Fruit fly (Drosophila melanogaster) whole organism, embryonic: ENCODE measurements around the gene CG10068.

Source experiments
- Atf3 ChIP-seq: fragments of 200-800 bp; sonication (Bioruptor generic); optimal IDR thresholded peaks from 3 replicates; lab custom pipeline; 2016; ENCODE audit warnings: missing biosample characterization, missing genetic modification characterization
- CG10274 ChIP-seq: fragments of 200-800 bp; sonication (Bioruptor generic); optimal IDR thresholded peaks from 3 replicates; lab custom pipeline; 2017; ENCODE audit warnings: missing biosample characterization, mild to moderate bottlenecking, missing genetic modification characterization
- CG10565 ChIP-seq: fragments of 200-800 bp; sonication (Bioruptor generic); optimal IDR thresholded peaks from 3 replicates; lab custom pipeline; 2016; ENCODE audit warnings: missing biosample characterization, mild to moderate bottlenecking, missing genetic modification characterization
- CG11504 ChIP-seq: fragments of 200-800 bp; sonication (Bioruptor generic); optimal IDR thresholded peaks from 3 replicates; lab custom pipeline; 2019; ENCODE audit warnings: missing biosample characterization, mild to moderate bottlenecking, missing genetic modification characterization, moderate library complexity
- CG17361 ChIP-seq: fragments of 200-800 bp; sonication (Bioruptor generic); IDR thresholded peaks from 3 replicates; pipeline ENCODE4 v1.3.6; 2022; ENCODE audit warnings: missing biosample characterization, missing genetic modification characterization
- CG2120 ChIP-seq: fragments of 200-800 bp; sonication (Bioruptor generic); optimal IDR thresholded peaks from 3 replicates; lab custom pipeline; 2016; ENCODE audit warnings: missing biosample characterization, missing genetic modification characterization
- CG2199 ChIP-seq: fragments of 200-800 bp; sonication (Bioruptor generic); IDR thresholded peaks from 3 replicates; pipeline ENCODE4 v1.3.6; 2022; ENCODE audit warnings: missing biosample characterization, missing genetic modification characterization
- CG2875 ChIP-seq: fragments of 200-800 bp; sonication (Bioruptor generic); optimal IDR thresholded peaks from 2 replicates; lab custom pipeline; 2017; ENCODE audit warnings: missing biosample characterization, mild to moderate bottlenecking, missing genetic modification characterization, missing genetic modification reagents
- CG30403 ChIP-seq: fragments of 200-800 bp; sonication (Bioruptor generic); optimal IDR thresholded peaks from 3 replicates; lab custom pipeline; 2016; ENCODE audit warnings: missing biosample characterization, missing genetic modification characterization
- CG8290 ChIP-seq, 3 experiments: fragments of 200-800 bp; sonication (Bioruptor generic); optimal IDR thresholded peaks; 2 replicates each; lab custom pipeline; 2016 to 2019; ENCODE audit warnings: missing biosample characterization in 3 of 3, missing genetic modification characterization in 3 of 3, mild to moderate bottlenecking in 2 of 3, moderate library complexity in 1 of 3
- CG9437 ChIP-seq: fragments of 200-800 bp; sonication (Bioruptor generic); optimal IDR thresholded peaks from 2 replicates; lab custom pipeline; 2018; ENCODE audit warnings: missing biosample characterization, mild to moderate bottlenecking, missing genetic modification characterization
- CTCF ChIP-seq: fragments of 200-800 bp; sonication (Bioruptor generic); optimal IDR thresholded peaks from 2 replicates; lab custom pipeline; 2017; ENCODE audit warnings: missing biosample characterization, mild to moderate bottlenecking, missing genetic modification characterization, moderate library complexity
- D ChIP-seq, 2 experiments: fragments of 200-800 bp in 1 of 2; fragments of >200 bp in 1 of 2; sonication (Bioruptor generic) in 1 of 2; optimal IDR thresholded peaks; 2 replicates in 1 of 2; 3 replicates in 1 of 2; lab custom pipeline; 2017; ENCODE audit warnings: mild to moderate bottlenecking in 1 of 2, missing biosample characterization in 1 of 2, missing genetic modification characterization in 1 of 2, missing genetic modification reagents in 1 of 2
- Dad ChIP-seq: fragments of 200-800 bp; sonication (Bioruptor generic); optimal IDR thresholded peaks from 3 replicates; lab custom pipeline; 2016; ENCODE audit warnings: missing biosample characterization, missing genetic modification characterization
- Dp ChIP-seq: fragments of 200-800 bp; sonication (Bioruptor generic); optimal IDR thresholded peaks from 2 replicates; lab custom pipeline; 2018; ENCODE audit warnings: missing biosample characterization, mild to moderate bottlenecking, missing genetic modification characterization, moderate library complexity
- Ets97D ChIP-seq: fragments of 200-800 bp; sonication (Bioruptor generic); optimal IDR thresholded peaks from 3 replicates; lab custom pipeline; 2016; ENCODE audit warnings: missing biosample characterization, missing genetic modification characterization
- Fer3 ChIP-seq: fragments of 200-800 bp; sonication (Bioruptor generic); optimal IDR thresholded peaks from 2 replicates; lab custom pipeline; 2018; ENCODE audit warnings: missing biosample characterization, mild to moderate bottlenecking, missing genetic modification characterization, moderate library complexity
- HLH3B ChIP-seq: fragments of 200-800 bp; sonication (Bioruptor generic); IDR thresholded peaks from 2 replicates; pipeline ENCODE4 v1.3.6; 2022; ENCODE audit warnings: missing biosample characterization, missing genetic modification characterization
- Hr39 ChIP-seq: fragments of >200 bp; optimal IDR thresholded peaks from 2 replicates; lab custom pipeline; 2017
- Med ChIP-seq: fragments of 200-800 bp; sonication (Bioruptor generic); peaks from one replicate; lab custom pipeline; 2016; ENCODE audit warnings: missing biosample characterization, missing genetic modification characterization, mild to moderate bottlenecking, inconsistent platforms, moderate library complexity
- Optix ChIP-seq: fragments of 200-800 bp; sonication (Bioruptor generic); IDR thresholded peaks from 3 replicates; pipeline ENCODE4 v1.3.6; 2022; ENCODE audit warnings: missing biosample characterization, missing genetic modification characterization
- Poxn ChIP-seq: fragments of 200-800 bp; sonication (Bioruptor generic); IDR thresholded peaks from 2 replicates; pipeline ENCODE4 v1.3.6; 2022; ENCODE audit warnings: missing biosample characterization, missing genetic modification characterization
- Rx ChIP-seq: fragments of 200-800 bp; sonication (Bioruptor generic); IDR thresholded peaks from 2 replicates; pipeline ENCODE4 v1.3.6; 2022; ENCODE audit warnings: missing biosample characterization, missing genetic modification characterization
- YL-1 ChIP-seq: fragments of 200-800 bp; sonication (Bioruptor generic); optimal IDR thresholded peaks from 3 replicates; lab custom pipeline; 2017; ENCODE audit warnings: missing biosample characterization, mild to moderate bottlenecking, missing genetic modification characterization
- ato ChIP-seq: fragments of 200-800 bp; sonication (Bioruptor generic); IDR thresholded peaks from 2 replicates; pipeline ENCODE4 v1.3.6; 2022; ENCODE audit warnings: missing biosample characterization, missing genetic modification characterization; ENCODE audit not compliant: partially characterized antibody
- cad ChIP-seq: fragments of >200 bp; optimal IDR thresholded peaks from 2 replicates; lab custom pipeline; 2017; ENCODE audit warnings: missing biosample characterization, missing genetic modification characterization
- ems ChIP-seq: fragments of 200-800 bp; sonication (Bioruptor generic); optimal IDR thresholded peaks from 3 replicates; lab custom pipeline; 2016; ENCODE audit warnings: missing biosample characterization, missing genetic modification characterization
- fd3F ChIP-seq: fragments of 200-800 bp; sonication (Bioruptor generic); optimal IDR thresholded peaks from 2 replicates; lab custom pipeline; 2018; ENCODE audit warnings: missing biosample characterization, mild to moderate bottlenecking, missing genetic modification characterization, moderate library complexity
- gcm ChIP-seq: fragments of 200-800 bp; sonication (Bioruptor generic); optimal IDR thresholded peaks from 2 replicates; lab custom pipeline; 2019; ENCODE audit warnings: missing biosample characterization, mild to moderate bottlenecking, missing genetic modification characterization, moderate library complexity
- hbn ChIP-seq: fragments of 200-800 bp; sonication (Bioruptor generic); IDR thresholded peaks from 2 replicates; pipeline ENCODE4 v1.3.6; 2022; ENCODE audit warnings: missing biosample characterization, missing genetic modification characterization; ENCODE audit not compliant: partially characterized antibody
- klu ChIP-seq: fragments of 200-800 bp; sonication (Bioruptor generic); IDR thresholded peaks from 2 replicates; pipeline ENCODE4 v1.3.6; 2022; ENCODE audit warnings: missing biosample characterization, missing genetic modification characterization
- luna ChIP-seq: fragments of 200-800 bp; sonication (Bioruptor generic); optimal IDR thresholded peaks from 2 replicates; lab custom pipeline; 2016; ENCODE audit warnings: missing biosample characterization, missing genetic modification characterization
- nerfin-1 ChIP-seq: fragments of 200-800 bp; sonication (Bioruptor generic); optimal IDR thresholded peaks from 3 replicates; lab custom pipeline; 2019; ENCODE audit warnings: missing biosample characterization, mild to moderate bottlenecking, missing genetic modification characterization, moderate library complexity
- nmo ChIP-seq: fragments of 200-800 bp; sonication (Bioruptor generic); optimal IDR thresholded peaks from 2 replicates; lab custom pipeline; 2018; ENCODE audit warnings: missing biosample characterization, mild to moderate bottlenecking, missing genetic modification characterization, moderate library complexity
- oc ChIP-seq: fragments of 200-800 bp; sonication (Bioruptor generic); optimal IDR thresholded peaks from 2 replicates; lab custom pipeline; 2018; ENCODE audit warnings: missing biosample characterization, mild to moderate bottlenecking, missing genetic modification characterization, moderate library complexity
- p53 ChIP-seq: fragments of 200-800 bp; sonication (Bioruptor generic); optimal IDR thresholded peaks from 2 replicates; lab custom pipeline; 2016; ENCODE audit warnings: missing biosample characterization, missing genetic modification characterization
- pros ChIP-seq: fragments of 200-800 bp; sonication (Bioruptor generic); optimal IDR thresholded peaks from 3 replicates; lab custom pipeline; 2019; ENCODE audit warnings: missing biosample characterization, mild to moderate bottlenecking, missing genetic modification characterization, moderate library complexity
- psq ChIP-seq: fragments of 200-800 bp; sonication (Bioruptor generic); optimal IDR thresholded peaks from 2 replicates; lab custom pipeline; 2017; ENCODE audit warnings: missing biosample characterization, missing genetic modification characterization
- sd ChIP-seq: fragments of 200-800 bp; sonication (Bioruptor generic); optimal IDR thresholded peaks from 3 replicates; lab custom pipeline; 2018; ENCODE audit warnings: missing biosample characterization, mild to moderate bottlenecking, missing genetic modification characterization, moderate library complexity
- sens ChIP-seq: fragments of 200-800 bp; sonication (Bioruptor generic); peaks from one replicate; lab custom pipeline; 2016; ENCODE audit warnings: missing biosample characterization, missing genetic modification characterization
- sob ChIP-seq: fragments of 200-800 bp; sonication (Bioruptor generic); IDR thresholded peaks from 2 replicates; pipeline ENCODE4 v1.3.6; 2022; ENCODE audit warnings: missing biosample characterization, missing genetic modification characterization
- sqz ChIP-seq: fragments of 200-800 bp; sonication (Bioruptor generic); optimal IDR thresholded peaks from 3 replicates; lab custom pipeline; 2018; ENCODE audit warnings: missing biosample characterization, mild to moderate bottlenecking, missing genetic modification characterization
- twi ChIP-seq: fragments of 200-800 bp; optimal IDR thresholded peaks from 2 replicates; lab custom pipeline; 2019; ENCODE audit warnings: missing biosample characterization, mild to moderate bottlenecking, missing genetic modification characterization, moderate library complexity
- wdn ChIP-seq: fragments of 200-800 bp; sonication (Bioruptor generic); IDR thresholded peaks from 2 replicates; pipeline ENCODE4 v1.3.6; 2022; ENCODE audit warnings: missing biosample characterization, missing genetic modification characterization
- z ChIP-seq: fragments of 200-800 bp; sonication (Bioruptor generic); IDR thresholded peaks from 3 replicates; pipeline ENCODE4 v1.3.6; 2022; ENCODE audit warnings: missing biosample characterization, missing genetic modification characterization
- zfh1 ChIP-seq: fragments of 200-800 bp; sonication (Bioruptor generic); IDR thresholded peaks from 3 replicates; pipeline ENCODE4 v1.3.6; 2022; ENCODE audit warnings: missing biosample characterization, missing genetic modification characterization

The CG10068 gene

dm6 chr3R:7105503-7106164 lies 22.2 kb downstream of the CG10068 start (continued):
- TF ChIP-seq pros (GFP tag; lab: Kevin White, UChicago) (peak; percentile 90), klu (GFP tag; lab: Robert Waterston, UW) (no peak), CTCF (no peak), wdn (no peak), twi (tag; lab: Kevin White, UChicago) (peak; percentile 93), cad (peak; percentile 49), CG17361 (GFP tag; lab: Robert Waterston, UW) (no peak), D (optimal IDR thresholded peaks at IDR 0.05; lab: Kevin White, UChicago) (peak; percentile 94), D (GFP tag; optimal IDR thresholded peaks at IDR 0.05; lab: Kevin White, UChicago) (no peak), sob (GFP tag; lab: Robert Waterston, UW) (no peak), ato (no peak), Med (GFP tag; lab: Kevin White, UChicago) (peak; percentile 9), CG8290 (GFP tag; optimal IDR thresholded peaks at IDR 0.05; lab: Kevin White, UChicago) (no peak), CG8290 (tag; optimal IDR thresholded peaks at IDR 0.05; lab: Kevin White, UChicago) (no peak), hbn (no peak), Optix (no peak), CG30403 (GFP tag; lab: Kevin White, UChicago) (no peak), Poxn (GFP tag; lab: Robert Waterston, UW) (no peak), CG2875 (GFP tag; lab: Kevin White, UChicago) (no peak)

dm6 chr3R:7104308-7104707 lies 23.5 kb downstream of the CG10068 start:
- TF ChIP-seq CG10565 (GFP tag; lab: Kevin White, UChicago) (no peak), HLH3B (GFP tag; lab: Robert Waterston, UW) (no peak), nerfin-1 (tag; lab: Kevin White, UChicago) (no peak), sens (GFP tag; lab: Kevin White, UChicago) (peak; percentile 70), z (GFP tag; lab: Robert Waterston, UW) (no peak), sqz (GFP tag; lab: Kevin White, UChicago) (peak; percentile 29), sd (peak; percentile 7), pros (GFP tag; lab: Kevin White, UChicago) (peak; percentile 75), CG10274 (GFP tag; lab: Kevin White, UChicago) (no peak), zfh1 (GFP tag; lab: Robert Waterston, UW) (0 out of 3 replicates have a peak, but pooled peaks have one; percentile 21), CG2199 (GFP tag; lab: Robert Waterston, UW) (0 out of 3 replicates have a peak, but pooled peaks have one; percentile 16), luna (GFP tag; lab: Kevin White, UChicago) (no peak)
- TF ChIP-seq, all 482 proteins: peak for 6

DNA sequence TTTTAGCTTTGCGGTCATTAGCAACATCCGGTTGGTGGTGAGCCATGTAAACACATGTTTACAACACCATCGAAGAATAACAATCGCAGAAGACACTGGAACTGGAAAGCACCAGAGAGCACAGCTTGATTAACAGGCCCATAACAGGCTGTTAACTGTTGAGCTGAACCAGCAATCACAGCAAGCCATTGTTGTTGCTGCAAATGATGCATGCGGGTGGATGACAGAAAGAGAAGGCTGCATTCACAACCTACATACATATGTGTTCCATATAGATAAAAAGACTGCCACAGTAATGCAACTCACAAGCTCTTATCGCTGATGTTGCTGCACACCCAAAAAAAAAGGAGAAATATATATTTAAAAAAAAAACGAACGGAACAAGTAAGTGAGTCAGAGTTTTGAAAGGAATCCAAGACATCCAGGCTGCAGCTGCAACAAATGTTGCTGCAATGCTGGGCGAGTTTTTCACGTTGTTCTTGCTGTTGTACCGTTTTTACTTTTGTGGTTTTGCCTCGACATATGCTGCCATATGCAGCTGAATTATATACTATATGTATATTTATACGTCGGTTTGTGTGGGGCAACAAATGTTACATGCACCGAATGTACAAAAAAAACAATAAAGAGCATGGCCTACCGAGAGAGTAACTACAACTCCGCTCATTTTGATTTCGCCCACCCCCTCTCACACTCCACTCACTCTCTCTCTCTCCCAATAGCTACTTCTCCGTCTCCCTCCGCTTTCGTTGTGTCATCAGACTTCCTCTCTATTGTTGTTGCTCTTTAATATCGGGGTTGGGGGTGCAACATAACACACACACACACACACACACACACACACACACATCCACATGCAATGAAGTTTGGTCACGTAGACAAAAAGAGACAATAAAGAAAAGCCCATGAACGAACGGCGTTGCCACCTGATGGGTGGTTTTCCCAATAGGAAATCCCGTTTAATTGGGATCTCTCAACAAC lies 24.7 kb downstream of the CG10068 start:
- TF ChIP-seq fd3F (GFP tag; lab: Kevin White, UChicago) (no peak), Fer3 (tag; lab: Kevin White, UChicago) (no peak), Dad (GFP tag; lab: Kevin White, UChicago) (no peak), Hr39 (lab: Kevin White, UChicago) (no peak), Atf3 (GFP tag; lab: Kevin White, UChicago) (no peak), p53 (GFP tag; lab: Kevin White, UChicago) (no peak), psq (GFP tag; lab: Kevin White, UChicago) (no peak), CG2199 (GFP tag; lab: Robert Waterston, UW) (peak; percentile 86; the same call in 1 of the 3 replicates), CG2120 (GFP tag; lab: Kevin White, UChicago) (no peak), oc (tag; lab: Kevin White, UChicago) (peak; percentile 57), Rx (GFP tag; lab: Robert Waterston, UW) (no peak), CG11504 (tag; lab: Kevin White, UChicago) (peak; percentile 81), ems (no peak), Med (GFP tag; lab: Kevin White, UChicago) (peak; percentile 78), nmo (GFP tag; lab: Kevin White, UChicago) (no peak), gcm (peak; percentile 89), YL-1 (GFP tag; lab: Kevin White, UChicago) (peak; percentile 5), CG9437 (GFP tag; lab: Kevin White, UChicago) (no peak), Dp (GFP tag; lab: Kevin White, UChicago) (no peak), sob (GFP tag; lab: Robert Waterston, UW) (no peak), Ets97D (GFP tag; lab: Kevin White, UChicago) (no peak)
